Worm (Caenorhabditis elegans): ENCODE results near the gene lsm-5.

The lsm-5 gene

DNA sequence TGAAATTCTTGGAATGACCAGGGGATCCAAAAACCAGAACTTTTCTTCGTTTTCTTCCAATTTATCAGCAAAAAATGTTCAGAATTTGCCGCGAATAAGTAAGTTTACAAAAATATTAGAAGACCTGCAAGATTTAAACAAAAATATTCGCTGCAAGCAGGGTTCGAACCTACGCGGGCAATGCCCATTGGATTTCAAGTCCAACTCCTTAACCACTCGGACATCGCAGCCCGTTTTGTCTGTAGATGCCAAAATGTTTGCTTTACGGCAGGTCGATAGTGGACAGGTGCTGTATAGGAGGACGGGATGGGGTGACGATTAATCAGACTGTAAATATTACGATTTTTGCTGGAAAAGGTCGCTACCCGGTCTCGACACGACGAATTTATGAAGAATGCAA, 22.5 kb upstream of the lsm-5 start (continued):
- TF ChIP-seq F33H1.4 (GFP tag; IDR thresholded peaks at IDR 0.05) (no peak), him-1 (tag; optimal IDR thresholded peaks at IDR 0.05) (peak; percentile 70), Y53G8AR.9 (GFP tag; conservative IDR thresholded peaks at IDR 0.05) (no peak), nhr-90 (tag; optimal IDR thresholded peaks at IDR 0.05) (peak; percentile 68), bed-2 (GFP tag; IDR thresholded peaks at IDR 0.05) (no peak), F23B12.7 (tag; optimal IDR thresholded peaks at IDR 0.05; ENCODE audit: insufficient read depth) (peak; percentile 25), unc-130 (GFP tag; optimal IDR thresholded peaks at IDR 0.05) (no peak), B0035.1 (tag; optimal IDR thresholded peaks at IDR 0.05) (no peak), madf-3 (GFP tag; IDR thresholded peaks at IDR 0.05) (0 out of 2 replicates have a peak, but pooled peaks have one; percentile 54), repo-1 (tag; optimal IDR thresholded peaks at IDR 0.05) (peak; percentile 36), cebp-2 (GFP tag; IDR thresholded peaks at IDR 0.05) (0 out of 2 replicates have a peak, but pooled peaks have one; percentile 71), ztf-26 (tag; optimal IDR thresholded peaks at IDR 0.05) (peak; percentile 23), F49E8.2 (tag; optimal IDR thresholded peaks at IDR 0.05; ENCODE audit: insufficient read depth) (peak; percentile 62), athp-1 (tag; optimal IDR thresholded peaks at IDR 0.05) (peak; percentile 12), chd-7 (tag; optimal IDR thresholded peaks at IDR 0.05) (peak; percentile 58), B0261.1 (tag; optimal IDR thresholded peaks at IDR 0.05) (peak; percentile 90), ets-4 (GFP tag; optimal IDR thresholded peaks at IDR 0.05) (no peak), D2030.7 (GFP tag; IDR thresholded peaks at IDR 0.05) (peak; percentile 36; the same call in 1 of the 2 replicates), lsl-1 (GFP tag; optimal IDR thresholded peaks at IDR 0.05) (peak; percentile 42), madf-6 (GFP tag; IDR thresholded peaks at IDR 0.05) (peak; percentile 64), rcor-1 (GFP tag; IDR thresholded peaks at IDR 0.05) (peak; percentile 54; the same call in 1 of the 2 replicates), sptf-2 (GFP tag; optimal IDR thresholded peaks at IDR 0.05) (no peak), fkh-3 (tag; optimal IDR thresholded peaks at IDR 0.05) (peak; percentile 73), aptf-2 (GFP tag; conservative IDR thresholded peaks at IDR 0.05) (no peak), nhr-27 (tag; optimal IDR thresholded peaks at IDR 0.05) (no peak), lin-35 (GFP tag; optimal IDR thresholded peaks at IDR 0.05) (no peak), F55B11.4 (tag; optimal IDR thresholded peaks at IDR 0.05; ENCODE audit: borderline replicate concordance, insufficient read depth) (no peak), efl-1 (GFP tag; optimal IDR thresholded peaks at IDR 0.05) (no peak), Y67H2A.10 (GFP tag; conservative IDR thresholded peaks at IDR 0.05) (no peak), attf-6 (GFP tag; IDR thresholded peaks at IDR 0.05) (no peak), nfya-1 (tag; optimal IDR thresholded peaks at IDR 0.05; ENCODE audit: borderline replicate concordance, insufficient read depth) (no peak), F39B2.1 (GFP tag; IDR thresholded peaks at IDR 0.05) (no peak), ztf-3 (GFP tag; optimal IDR thresholded peaks at IDR 0.05) (no peak), mxl-1 (tag; optimal IDR thresholded peaks at IDR 0.05) (peak; percentile 22), sdz-38 (tag; optimal IDR thresholded peaks at IDR 0.05) (no peak), egl-44 (GFP tag; IDR thresholded peaks at IDR 0.05) (0 out of 2 replicates have a peak, but pooled peaks have one; percentile 40), snpc-3.4 (tag; optimal IDR thresholded peaks at IDR 0.05) (peak; percentile 58), ccch-3 (GFP tag; optimal IDR thresholded peaks at IDR 0.05) (no peak), tbx-9 (tag; optimal IDR thresholded peaks at IDR 0.05; ENCODE audit: borderline replicate concordance) (no peak), B0336.3 (GFP tag; IDR thresholded peaks at IDR 0.05) (peak; percentile 56; the same call in 1 of the 2 replicates), atf-7 (tag; optimal IDR thresholded peaks at IDR 0.05) (peak; percentile 46), cebp-1 (GFP tag; IDR thresholded peaks at IDR 0.05) (no peak), cebp-1 (tag; optimal IDR thresholded peaks at IDR 0.05) (peak; percentile 33)

Data from whole organism, young adult.